Worm (Caenorhabditis elegans) whole organism, late embryonic: Measurements from ENCODE around the gene mig-10.
"Not testable (repeated sequence)": the region's sequence is repeated elsewhere in the genome, so short reads cannot be mapped to it uniquely, and the experiment has no call there.

Experiments used
- ahr-1 ChIP-seq: sonication (generic microtip); optimal IDR thresholded peaks from 2 replicates; lab custom pipeline; 2016; ENCODE audit warnings: missing genetic modification characterization, missing compliant biosample characterization
- elt-2 ChIP-seq: sonication (generic microtip); optimal IDR thresholded peaks from 2 replicates; lab custom pipeline; 2016; ENCODE audit warnings: missing genetic modification reagents, missing genetic modification characterization, missing compliant biosample characterization
- hlh-30 ChIP-seq: sonication (generic microtip); optimal IDR thresholded peaks from 2 replicates; lab custom pipeline; 2017; ENCODE audit warnings: antibody characterized with exemption, missing genetic modification characterization, missing compliant biosample characterization; ENCODE audit not compliant: insufficient read depth
- hlh-8 ChIP-seq: sonication (generic microtip); optimal IDR thresholded peaks from 2 replicates; lab custom pipeline; 2016; ENCODE audit warnings: missing genotype, missing genetic modification characterization, missing compliant biosample characterization
- nfya-1 ChIP-seq: sonication (generic microtip); optimal IDR thresholded peaks from 2 replicates; lab custom pipeline; 2017; ENCODE audit warnings: missing genetic modification characterization, mild to moderate bottlenecking, missing compliant biosample characterization, antibody characterized with exemption, moderate library complexity
- pha-2 ChIP-seq: sonication (generic microtip); optimal IDR thresholded peaks from 2 replicates; lab custom pipeline; 2017; ENCODE audit warnings: mild to moderate bottlenecking, missing genetic modification characterization, missing compliant biosample characterization
- ref-2 ChIP-seq: sonication (generic microtip); optimal IDR thresholded peaks from 2 replicates; lab custom pipeline; 2016; ENCODE audit warnings: missing genetic modification characterization, missing compliant biosample characterization
- sox-4 ChIP-seq: sonication (generic microtip); optimal IDR thresholded peaks from 2 replicates; lab custom pipeline; 2017; ENCODE audit warnings: mild to moderate bottlenecking, missing genetic modification characterization, inconsistent platforms, missing compliant biosample characterization

- not testable (repeated sequence) for TF ChIP-seq nfya-1 (tag; lab: Kevin White, UChicago); hlh-30; ahr-1 (tag; lab: Kevin White, UChicago); ref-2 (tag; lab: Kevin White, UChicago); elt-2 (tag; lab: Kevin White, UChicago); sox-4 (tag; lab: Kevin White, UChicago); hlh-8 (tag; lab: Kevin White, UChicago); pha-2
Measured at ce11 chrIII:8347822-8348221, 68.9 kb downstream of the mig-10 start, which contains the start of gene clc-29.
